Worm (Caenorhabditis elegans) whole organism, late embryonic: ENCODE measurements around the gene C24A8.6.

Source experiments
- ama-1 ChIP-seq: fragments of 150-350 bp; optimal IDR thresholded peaks from 2 replicates; lab custom pipeline; 2014
- ceh-30 ChIP-seq: fragments of 150-350 bp; optimal IDR thresholded peaks from 2 replicates; lab custom pipeline; 2014; ENCODE audit warnings: missing biosample characterization, missing genetic modification characterization
- mec-3 ChIP-seq: sonication (generic microtip); optimal IDR thresholded peaks from 2 replicates; lab custom pipeline; 2016; ENCODE audit warnings: borderline replicate concordance, missing genetic modification characterization, missing compliant biosample characterization
- pha-4 ChIP-seq: fragments of 150-350 bp; optimal IDR thresholded peaks from 2 replicates; lab custom pipeline; 2018; ENCODE audit warnings: missing biosample characterization, missing genetic modification reagents, missing genetic modification characterization

DNA sequence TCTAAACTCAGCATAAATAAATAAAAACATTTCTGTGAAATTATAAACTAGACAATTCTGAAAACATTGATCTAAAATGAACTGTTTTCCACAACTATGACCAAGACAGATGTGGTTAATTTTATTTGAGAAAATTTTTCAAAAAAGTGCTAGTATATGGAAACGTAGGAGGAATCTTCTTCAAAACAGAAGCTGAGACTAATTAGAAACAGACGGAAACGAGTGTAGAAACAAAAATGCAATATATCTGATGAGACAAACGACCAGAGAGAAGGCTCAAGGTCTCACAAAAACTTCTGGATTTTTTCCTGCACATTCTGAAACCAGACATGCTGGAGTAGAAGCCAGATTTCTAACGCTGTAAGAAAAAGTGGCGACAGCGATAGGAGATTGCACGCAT lies 36.3 kb downstream of the C24A8.6 start:
- TF ChIP-seq mec-3 (no peak), ceh-30 (tag; lab: Kevin White, UChicago) (no peak), ama-1 (lab: Kevin White, UChicago) (no peak), pha-4 (tag; lab: Kevin White, UChicago) (no peak)
